Fruit fly (Drosophila melanogaster) whole organism, embryonic: Measurements from ENCODE around the gene TTLL6B.

ENCODE experiments used
- Atf-2 ChIP-seq: fragments of 200-800 bp; sonication (Bioruptor generic); optimal IDR thresholded peaks from 2 replicates; lab custom pipeline; 2016; ENCODE audit warnings: missing biosample characterization, missing genetic modification characterization
- CG10274 ChIP-seq: fragments of 200-800 bp; sonication (Bioruptor generic); optimal IDR thresholded peaks from 3 replicates; lab custom pipeline; 2017; ENCODE audit warnings: missing biosample characterization, mild to moderate bottlenecking, missing genetic modification characterization
- CG12155 ChIP-seq: fragments of 200-800 bp; sonication (Bioruptor generic); optimal IDR thresholded peaks from 3 replicates; lab custom pipeline; 2016; ENCODE audit warnings: missing biosample characterization, missing genetic modification characterization
- Doc2 ChIP-seq: fragments of 200-800 bp; sonication (Bioruptor generic); IDR thresholded peaks from 2 replicates; pipeline ENCODE4 v1.3.6; 2022; ENCODE audit warnings: missing biosample characterization, missing genetic modification characterization
- ERR ChIP-seq: fragments of 200-800 bp; sonication (Bioruptor generic); optimal IDR thresholded peaks from 2 replicates; lab custom pipeline; 2016; ENCODE audit warnings: missing biosample characterization, missing genetic modification characterization
- Sry-δ ChIP-seq: fragments of 200-800 bp; sonication (Bioruptor generic); optimal IDR thresholded peaks from 2 replicates; lab custom pipeline; 2016; ENCODE audit warnings: missing biosample characterization, missing genetic modification characterization
- lov ChIP-seq, 2 experiments: fragments of 200-800 bp in 1 of 2; fragments of >200 bp in 1 of 2; sonication (Bioruptor generic) in 1 of 2; IDR thresholded peaks in 1 of 2; optimal IDR thresholded peaks in 1 of 2; 2 replicates in 1 of 2; 3 replicates in 1 of 2; pipeline versions ENCODE4 v1.3.6 to Lab custom; 2017 to 2022; ENCODE audit warnings: missing biosample characterization in 1 of 2, missing genetic modification characterization in 1 of 2
- otp ChIP-seq: fragments of 200-800 bp; sonication (Bioruptor generic); IDR thresholded peaks from 3 replicates; pipeline ENCODE4, ENCODE4 v1.3.6; 2022; ENCODE audit warnings: missing biosample characterization, missing genetic modification characterization
- run ChIP-seq: fragments of 200-800 bp; sonication (Bioruptor generic); optimal IDR thresholded peaks from 3 replicates; lab custom pipeline; 2018; ENCODE audit warnings: missing biosample characterization, mild to moderate bottlenecking, missing genetic modification characterization
- sc ChIP-seq, 3 experiments: fragments of >200 bp in 2 of 3; fragments of 200-800 bp in 1 of 3; sonication (Bioruptor generic) in 1 of 3; optimal IDR thresholded peaks; 2 replicates in 2 of 3; 3 replicates in 1 of 3; lab custom pipeline; 2017; ENCODE audit warnings: mild to moderate bottlenecking in 1 of 3, missing biosample characterization in 1 of 3, missing genetic modification characterization in 1 of 3, missing genetic modification reagents in 1 of 3
- tap ChIP-seq: fragments of 200-800 bp; optimal IDR thresholded peaks from 3 replicates; lab custom pipeline; 2019; ENCODE audit warnings: missing biosample characterization, mild to moderate bottlenecking, missing genetic modification characterization, moderate library complexity

DNA sequence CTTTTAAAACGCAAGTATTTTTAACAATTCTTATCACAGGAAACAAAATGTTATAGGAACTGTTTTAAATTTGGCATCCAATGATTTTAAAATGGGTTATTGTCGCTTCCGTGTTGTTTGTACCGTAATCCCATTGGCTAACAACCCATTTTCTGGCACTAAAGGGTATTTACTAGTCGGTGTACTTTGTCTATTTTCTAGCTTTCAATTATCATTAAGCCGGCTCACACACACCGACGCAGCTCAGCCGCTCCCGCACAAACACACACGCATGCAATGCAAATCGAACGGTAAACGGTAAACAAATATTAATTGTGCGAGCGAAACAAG lies 6.4 kb downstream of the TTLL6B start:
- no peak for TF ChIP-seq ERR (GFP tag; lab: Kevin White, UChicago)
- TF ChIP-seq Sry-δ (GFP tag; lab: Kevin White, UChicago): no peak
- TF ChIP-seq otp (GFP tag; lab: Robert Waterston, UW): no peak
- no peak for TF ChIP-seq sc (optimal IDR thresholded peaks at IDR 0.05; lab: Kevin White, UChicago)
- no peak for TF ChIP-seq sc (GFP tag; optimal IDR thresholded peaks at IDR 0.05; lab: Kevin White, UChicago)
- TF ChIP-seq CG10274 (GFP tag; lab: Kevin White, UChicago): no peak
- TF ChIP-seq Atf-2 (GFP tag; lab: Kevin White, UChicago): no peak
- no peak for TF ChIP-seq CG12155 (GFP tag; lab: Kevin White, UChicago)
- TF ChIP-seq Doc2 (GFP tag; lab: Robert Waterston, UW): no peak
- TF ChIP-seq lov (optimal IDR thresholded peaks at IDR 0.05; lab: Kevin White, UChicago): no peak
- TF ChIP-seq lov (GFP tag; IDR thresholded peaks at IDR 0.05; lab: Robert Waterston, UW): no peak
- no peak for TF ChIP-seq run (tag; lab: Kevin White, UChicago)
- TF ChIP-seq tap (tag; lab: Kevin White, UChicago): no peak
